Fruit fly (Drosophila melanogaster): ENCODE measurements around the gene CG31633.

CG31633 gene

dm6 chr2L:6671409-6671808 is 15.3 kb upstream of the CG31633 start:
- TF ChIP-seq CG8478 (optimal IDR thresholded peaks at IDR 0.05) (no peak), CTCF (optimal IDR thresholded peaks at IDR 0.05) (no peak)

- TF ChIP-seq CTCF (optimal IDR thresholded peaks at IDR 0.05) (no peak), CG8478 (optimal IDR thresholded peaks at IDR 0.05) (no peak)
Observed at dm6 chr2L:6667719-6668325, 11.7 kb upstream of the CG31633 start, which contains the start of gene Galt. Galt (minus strand) TSS chr2L:6668033.

- TF ChIP-seq CG8478 (optimal IDR thresholded peaks at IDR 0.05) (no peak), CTCF (optimal IDR thresholded peaks at IDR 0.05) (no peak)
Observed at dm6 chr2L:6663562-6664051, 7.5 kb upstream of the CG31633 start, which contains the start of the genes CG13771, CG34310 and cup. CG13771 (minus strand) TSS chr2L:6663612. CG34310 (plus strand) TSS chr2L:6663664. cup (plus strand) TSS chr2L:6663664.

dm6 chr2L:6657969-6658748 is 2.0 kb upstream of the CG31633 start, which contains the start of the genes CG31636 and Ube4A:
CG31636 (minus strand) TSS chr2L:6658152.
Ube4A (plus strand) TSS chr2L:6658517.
- no peak for TF ChIP-seq CG8478 (optimal IDR thresholded peaks at IDR 0.05)
- TF ChIP-seq CTCF (optimal IDR thresholded peaks at IDR 0.05), result no peak

dm6 chr2L:6649085-6649754 is 6.9 kb downstream of the CG31633 start, which contains the start of the genes CG31635 and Tango1:
CG31635 (minus strand) TSS chr2L:6649114.
Tango1 (plus strand) TSS chr2L:6649388.
- no peak for TF ChIP-seq CG8478 (optimal IDR thresholded peaks at IDR 0.05)
- no peak for TF ChIP-seq CTCF (optimal IDR thresholded peaks at IDR 0.05)

- TF ChIP-seq CTCF (optimal IDR thresholded peaks at IDR 0.05) (no peak), CG8478 (optimal IDR thresholded peaks at IDR 0.05) (no peak)
Observed at dm6 chr2L:6648163-6648628, 7.9 kb downstream of the CG31633 start.

- TF ChIP-seq CTCF (optimal IDR thresholded peaks at IDR 0.05), result no peak
- TF ChIP-seq CG8478 (optimal IDR thresholded peaks at IDR 0.05), result no peak
Observed at dm6 chr2L:6647103-6647711, 8.9 kb downstream of the CG31633 start.

- no peak for TF ChIP-seq CG8478 (optimal IDR thresholded peaks at IDR 0.05)
- TF ChIP-seq CTCF (optimal IDR thresholded peaks at IDR 0.05), result no peak
Observed at dm6 chr2L:6644421-6645059, 11.6 kb downstream of the CG31633 start.

dm6 chr2L:6643218-6643756 is 12.8 kb downstream of the CG31633 start:
- TF ChIP-seq CTCF (optimal IDR thresholded peaks at IDR 0.05) (no peak), CG8478 (optimal IDR thresholded peaks at IDR 0.05) (no peak)

- TF ChIP-seq CTCF (optimal IDR thresholded peaks at IDR 0.05) (no peak), CG8478 (optimal IDR thresholded peaks at IDR 0.05) (no peak)
Observed at dm6 chr2L:6632307-6632706, 23.8 kb downstream of the CG31633 start, which contains the start of gene Oatp26F. Oatp26F (minus strand) TSS chr2L:6632407.

dm6 chr2L:6622642-6623162 is 33.4 kb downstream of the CG31633 start, which contains the start of gene CG34345:
CG34345 (plus strand) TSS chr2L:6623112.
- no peak for TF ChIP-seq CG8478 (optimal IDR thresholded peaks at IDR 0.05)
- peak; percentile 43 to 74 for TF ChIP-seq CTCF (optimal IDR thresholded peaks at IDR 0.05)

- no peak for TF ChIP-seq CG8478 (optimal IDR thresholded peaks at IDR 0.05)
- no peak for TF ChIP-seq CTCF (optimal IDR thresholded peaks at IDR 0.05)
Observed at dm6 chr2L:6622031-6622430, 34.1 kb downstream of the CG31633 start.

dm6 chr2L:6621600-6621999 is 34.5 kb downstream of the CG31633 start, which contains the start of gene DIP-iota:
DIP-iota (minus strand) TSS chr2L:6621700.
- TF ChIP-seq CG8478 (optimal IDR thresholded peaks at IDR 0.05), result no peak
- no peak for TF ChIP-seq CTCF (optimal IDR thresholded peaks at IDR 0.05)
